Fruit fly (Drosophila melanogaster): ENCODE results near the gene CG15254.

CG15254 gene

dm6 chr2L:15623458-15623857 lies 8.8 kb upstream of the CG15254 start, which contains the start of gene Or35a:
Gene Or35a (minus strand): TSS chr2L:15623558.
- TF ChIP-seq N (GFP tag; optimal IDR thresholded peaks at IDR 0.05) (no peak), brk (GFP tag; optimal IDR thresholded peaks at IDR 0.05) (no peak), OdsH (GFP tag; optimal IDR thresholded peaks at IDR 0.05) (no peak), Myc (optimal IDR thresholded peaks at IDR 0.05) (no peak), rgr (GFP tag; optimal IDR thresholded peaks at IDR 0.05) (no peak), usp (GFP tag; optimal IDR thresholded peaks at IDR 0.05) (no peak), CG32264 (GFP tag; optimal IDR thresholded peaks at IDR 0.05) (no peak), dmrt93B (GFP tag; optimal IDR thresholded peaks at IDR 0.05) (no peak), Sp1 (GFP tag; optimal IDR thresholded peaks at IDR 0.05) (no peak), CG9705 (GFP tag; optimal IDR thresholded peaks at IDR 0.05) (no peak), Rel (GFP tag; optimal IDR thresholded peaks at IDR 0.05) (no peak), Rel (tag; optimal IDR thresholded peaks at IDR 0.05) (no peak), Hr83 (GFP tag; optimal IDR thresholded peaks at IDR 0.05; ENCODE audit: poor library complexity, severe bottlenecking) (no peak), psq (GFP tag; optimal IDR thresholded peaks at IDR 0.05) (no peak)

- TF ChIP-seq psq (GFP tag; optimal IDR thresholded peaks at IDR 0.05) (no peak), tai (GFP tag; optimal IDR thresholded peaks at IDR 0.05) (no peak), Jra (GFP tag; optimal IDR thresholded peaks at IDR 0.05) (no peak), dsf (GFP tag; optimal IDR thresholded peaks at IDR 0.05; ENCODE audit: borderline replicate concordance) (no peak), N (GFP tag; optimal IDR thresholded peaks at IDR 0.05) (no peak), Hnf4 (GFP tag; optimal IDR thresholded peaks at IDR 0.05) (no peak), h (GFP tag; optimal IDR thresholded peaks at IDR 0.05) (no peak), Rel (GFP tag; optimal IDR thresholded peaks at IDR 0.05) (no peak), Rel (tag; optimal IDR thresholded peaks at IDR 0.05) (no peak), jim (GFP tag; optimal IDR thresholded peaks at IDR 0.05) (no peak), CrebA (GFP tag; optimal IDR thresholded peaks at IDR 0.05; ENCODE audit: borderline replicate concordance) (no peak), sage (GFP tag; optimal IDR thresholded peaks at IDR 0.05) (no peak), ey (GFP tag; optimal IDR thresholded peaks at IDR 0.05) (no peak), CG32264 (GFP tag; optimal IDR thresholded peaks at IDR 0.05) (no peak), Vsx2 (GFP tag; optimal IDR thresholded peaks at IDR 0.05; ENCODE audit: partially characterized antibody) (no peak), dmrt93B (GFP tag; optimal IDR thresholded peaks at IDR 0.05) (no peak), Hr78 (GFP tag; optimal IDR thresholded peaks at IDR 0.05) (no peak), foxo (GFP tag; optimal IDR thresholded peaks at IDR 0.05) (no peak)
Observed at dm6 chr2L:15616697-15617096, 2.1 kb upstream of the CG15254 start, which contains the start of gene CG11865. Gene CG11865 (plus strand): TSS chr2L:15616997.

DNA sequence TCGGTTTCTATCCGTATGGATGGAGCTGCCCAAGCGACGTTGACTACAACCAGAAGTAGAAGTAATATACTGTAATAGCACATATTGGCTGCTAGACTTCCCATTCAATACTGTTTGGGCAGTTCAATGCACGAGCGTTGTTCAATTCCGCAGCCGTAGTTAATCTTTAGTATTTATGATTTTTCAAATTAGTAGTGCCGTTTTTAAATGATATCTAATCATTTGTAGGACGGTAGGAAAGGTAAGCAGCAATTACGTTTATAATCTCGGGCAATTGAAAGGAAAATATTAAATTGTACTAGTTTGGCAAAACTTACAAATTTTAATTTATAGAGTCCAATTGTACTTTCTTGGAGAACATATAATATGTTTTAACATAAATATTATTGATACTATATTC lies 1.6 kb upstream of the CG15254 start, which contains the start of gene CG15253:
TSS of gene CG15253 (minus strand) at position 101 of the 400 bp plus-strand sequence.
- TF ChIP-seq psq (GFP tag; optimal IDR thresholded peaks at IDR 0.05) (no peak), Abd-B (GFP tag; optimal IDR thresholded peaks at IDR 0.05) (no peak), jim (GFP tag; optimal IDR thresholded peaks at IDR 0.05) (no peak), Hr83 (GFP tag; optimal IDR thresholded peaks at IDR 0.05; ENCODE audit: poor library complexity, severe bottlenecking) (no peak), OdsH (GFP tag; optimal IDR thresholded peaks at IDR 0.05) (no peak), Rel (GFP tag; optimal IDR thresholded peaks at IDR 0.05) (no peak), Rel (tag; optimal IDR thresholded peaks at IDR 0.05) (no peak), Dif (GFP tag; optimal IDR thresholded peaks at IDR 0.05; ENCODE audit: partially characterized antibody) (no peak), brk (GFP tag; optimal IDR thresholded peaks at IDR 0.05) (no peak), sv (GFP tag; optimal IDR thresholded peaks at IDR 0.05) (no peak), dl (GFP tag; optimal IDR thresholded peaks at IDR 0.05; ENCODE audit: insufficient read depth in 1 of 2, partially characterized antibody in 2 of 2) (no peak), fru (GFP tag; optimal IDR thresholded peaks at IDR 0.05) (no peak), Hr78 (GFP tag; optimal IDR thresholded peaks at IDR 0.05) (no peak), CG9705 (GFP tag; optimal IDR thresholded peaks at IDR 0.05) (no peak), dsf (GFP tag; optimal IDR thresholded peaks at IDR 0.05; ENCODE audit: borderline replicate concordance) (no peak), tai (GFP tag; optimal IDR thresholded peaks at IDR 0.05) (no peak)

- TF ChIP-seq GATAd (GFP tag; optimal IDR thresholded peaks at IDR 0.05): no peak
- no peak for TF ChIP-seq Hr78 (GFP tag; optimal IDR thresholded peaks at IDR 0.05)
- no peak for TF ChIP-seq fru (GFP tag; optimal IDR thresholded peaks at IDR 0.05)
- no peak for TF ChIP-seq foxo (GFP tag; optimal IDR thresholded peaks at IDR 0.05)
- TF ChIP-seq Abd-B (GFP tag; optimal IDR thresholded peaks at IDR 0.05): no peak
- TF ChIP-seq CG32264 (GFP tag; optimal IDR thresholded peaks at IDR 0.05): no peak
Observed at dm6 chr2L:15613285-15613912, 1.2 kb downstream of the CG15254 start, which contains the start of gene Semp1. Gene Semp1 (minus strand): TSS chr2L:15613335.
